4 fruit fly cellular contexts compared by ENCODE assay signal in genomic region chr3R:14371133-14371676, dm6.
TF ChIP-seq lines count a peak whose summit lies in the region.

No protein-coding gene starts in this region.

- no peak for TF ChIP-seq CTCF in whole organism, embryonic (GFP tag; optimal IDR thresholded peaks at IDR 0.05; lab: Kevin White, UChicago)

TF ChIP-seq in whole organism, adult, 20 proteins besides CTCF, POLR2A, EP300 and RAD21:
- no peak for TF ChIP-seq cic (GFP tag; optimal IDR thresholded peaks at IDR 0.05; lab: Kevin White, UChicago)
- no peak for TF ChIP-seq ovo (GFP tag; optimal IDR thresholded peaks at IDR 0.05; lab: Kevin White, UChicago)
- no peak for TF ChIP-seq cnc (optimal IDR thresholded peaks at IDR 0.05; lab: Kevin White, UChicago)
- TF ChIP-seq Crg-1 (GFP tag; optimal IDR thresholded peaks at IDR 0.05; lab: Kevin White, UChicago), result no peak
- no peak for TF ChIP-seq CG11617 (GFP tag; optimal IDR thresholded peaks at IDR 0.05; lab: Kevin White, UChicago)
- peak; percentile 86 for TF ChIP-seq kay (GFP tag; lab: Kevin White, UChicago; ENCODE audit: borderline replicate concordance)
- peak; percentile 34 for TF ChIP-seq tj (GFP tag; optimal IDR thresholded peaks at IDR 0.05; lab: Kevin White, UChicago)
TF ChIP-seq in whole organism, adult: peak in this region for 2.

TF ChIP-seq in whole organism, embryonic, 481 proteins besides CTCF, POLR2A, EP300 and RAD21:
- TF ChIP-seq trem (tag; optimal IDR thresholded peaks at IDR 0.05; lab: Kevin White, UChicago), result no peak
- no peak for TF ChIP-seq shn (GFP tag; optimal IDR thresholded peaks at IDR 0.05; lab: Kevin White, UChicago)
- no peak for TF ChIP-seq CG16779 (GFP tag; IDR thresholded peaks at IDR 0.05; lab: Robert Waterston, UW)
- TF ChIP-seq exex (tag; optimal IDR thresholded peaks at IDR 0.05; lab: Kevin White, UChicago), result peak; percentile 50
- TF ChIP-seq NC2β (GFP tag; optimal IDR thresholded peaks at IDR 0.05; lab: Kevin White, UChicago), result no peak
- no peak for TF ChIP-seq CG3726 (GFP tag; IDR thresholded peaks at IDR 0.05; lab: Robert Waterston, UW)
- TF ChIP-seq chinmo (GFP tag; IDR thresholded peaks at IDR 0.05; lab: Robert Waterston, UW; ENCODE audit: partially characterized antibody), result 0 out of 4 replicates have a peak, but pooled peaks have one; percentile 32
- TF ChIP-seq Med (GFP tag; lab: Kevin White, UChicago), result peak; percentile 19
- TF ChIP-seq Pdp1 (GFP tag; optimal IDR thresholded peaks at IDR 0.05; lab: Kevin White, UChicago), result peak in 1 of 2 experiments; percentile 12
- no peak for TF ChIP-seq lov (optimal IDR thresholded peaks at IDR 0.05; lab: Kevin White, UChicago)
- TF ChIP-seq lov (GFP tag; IDR thresholded peaks at IDR 0.05; lab: Robert Waterston, UW), result no peak
- TF ChIP-seq so (GFP tag; IDR thresholded peaks at IDR 0.05; lab: Robert Waterston, UW), result no peak
- TF ChIP-seq Dip2 (GFP tag; IDR thresholded peaks at IDR 0.05; lab: Robert Waterston, UW), result no peak
- no peak for TF ChIP-seq Sry-δ (GFP tag; optimal IDR thresholded peaks at IDR 0.05; lab: Kevin White, UChicago)
- 0 out of 3 replicates have a peak, but pooled peaks have one; percentile 6 for TF ChIP-seq CG2199 (GFP tag; IDR thresholded peaks at IDR 0.05; lab: Robert Waterston, UW)
- peak; percentile 38 for TF ChIP-seq lab (GFP tag; optimal IDR thresholded peaks at IDR 0.05; lab: Kevin White, UChicago)
- TF ChIP-seq dimm (GFP tag; IDR thresholded peaks at IDR 0.05; lab: Robert Waterston, UW), result no peak
- TF ChIP-seq CG7928 (GFP tag; optimal IDR thresholded peaks at IDR 0.05; lab: Kevin White, UChicago), result no peak
- no peak for TF ChIP-seq kni (GFP tag; optimal IDR thresholded peaks at IDR 0.05; lab: Kevin White, UChicago)
- TF ChIP-seq scrt (GFP tag; optimal IDR thresholded peaks at IDR 0.05; lab: Kevin White, UChicago), result no peak
- TF ChIP-seq Ravus (GFP tag; IDR thresholded peaks at IDR 0.05; lab: Robert Waterston, UW), result no peak

TF ChIP-seq in whole organism, prepupa, 60 proteins besides CTCF, POLR2A, EP300 and RAD21:
- TF ChIP-seq svp (GFP tag; lab: Kevin White, UChicago), result peak; percentile 93
- no peak for TF ChIP-seq CG10669 (GFP tag; optimal IDR thresholded peaks at IDR 0.05; lab: Kevin White, UChicago)
- peak; percentile 54 for TF ChIP-seq Eip93F (GFP tag; optimal IDR thresholded peaks at IDR 0.05; lab: Kevin White, UChicago)
- peak; percentile 63 for TF ChIP-seq Eip78C (GFP tag; lab: Kevin White, UChicago)
- TF ChIP-seq vri (GFP tag; optimal IDR thresholded peaks at IDR 0.05; lab: Kevin White, UChicago), result peak; percentile 72
- TF ChIP-seq CG6854 (GFP tag; optimal IDR thresholded peaks at IDR 0.05; lab: Kevin White, UChicago), result no peak
- TF ChIP-seq CG6276 (GFP tag; optimal IDR thresholded peaks at IDR 0.05; lab: Kevin White, UChicago), result no peak

TF ChIP-seq in whole organism, wandering third instar larva, 38 proteins besides CTCF, POLR2A, EP300 and RAD21:
- peak; percentile 2 for TF ChIP-seq rgr (GFP tag; optimal IDR thresholded peaks at IDR 0.05; lab: Kevin White, UChicago)
- TF ChIP-seq Vsx2 (GFP tag; optimal IDR thresholded peaks at IDR 0.05; lab: Kevin White, UChicago; ENCODE audit: partially characterized antibody), result peak; percentile 28
- TF ChIP-seq dsf (GFP tag; optimal IDR thresholded peaks at IDR 0.05; lab: Kevin White, UChicago; ENCODE audit: borderline replicate concordance), result no peak
